Worm (Caenorhabditis elegans) whole organism, L4/young adult: ENCODE results near the gene abu-1.
A peak's percentile ranks its signal among the peaks of the same experiment; 100 is the strongest.

Experiments
- W03F9.2 ChIP-seq: fragments of 150-350 bp; optimal IDR thresholded peaks from 2 replicates; lab custom pipeline; 2014; ENCODE audit warnings: missing biosample characterization, missing genetic modification characterization
- dao-5 ChIP-seq: sonication (generic microtip); optimal IDR thresholded peaks from 2 replicates; lab custom pipeline; 2016; ENCODE audit warnings: missing genotype, missing genetic modification characterization, moderate library complexity, missing compliant biosample characterization
- him-1 ChIP-seq: sonication (generic microtip); optimal IDR thresholded peaks from 2 replicates; lab custom pipeline; 2016; ENCODE audit warnings: missing genotype, missing genetic modification reagents, missing genetic modification characterization, missing compliant biosample characterization

Gene abu-1

ce11 chrV:10381726-10382125 is at the start of gene abu-1:
Gene abu-1 (minus strand): TSS chrV:10381826.
- TF ChIP-seq dao-5 (tag; lab: Kevin White, UChicago) (no peak), him-1 (tag; lab: Kevin White, UChicago) (no peak), W03F9.2 (no peak)

DNA sequence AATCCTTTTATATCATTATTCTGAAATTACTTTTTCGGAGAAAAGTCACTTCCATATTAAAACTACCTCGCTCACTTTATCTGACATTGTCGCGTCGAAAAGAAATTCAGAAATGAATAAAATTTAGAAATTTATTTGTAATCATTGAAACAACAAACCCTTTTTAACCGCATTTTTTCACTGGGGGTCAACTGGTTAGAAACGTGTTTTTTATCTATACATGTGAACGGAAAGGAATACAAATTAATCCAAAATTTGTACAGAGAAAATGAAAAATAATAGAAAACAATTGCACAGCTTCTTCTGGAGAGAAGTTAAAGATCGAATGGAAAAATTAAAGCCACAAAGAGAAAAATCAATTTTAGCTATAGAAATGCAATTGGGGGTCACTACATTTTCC is 47.0 kb upstream of the abu-1 start, which contains the start of gene tag-314:
Gene tag-314 (minus strand): TSS at position 101 of the 400 bp plus-strand sequence.
- TF ChIP-seq dao-5 (tag; lab: Kevin White, UChicago) = no peak
- TF ChIP-seq W03F9.2 = no peak
- no peak for TF ChIP-seq him-1 (tag; lab: Kevin White, UChicago)

- peak; percentile 23 for TF ChIP-seq W03F9.2
- no peak for TF ChIP-seq dao-5 (tag; lab: Kevin White, UChicago)
These were observed 44.6 kb upstream of the abu-1 start, which contains the start of gene apc-10 for ce11 chrV:10426253-10426652. Gene apc-10 (minus strand): TSS chrV:10426353.

ce11 chrV:10425098-10425497 is 43.5 kb upstream of the abu-1 start, which contains the start of gene col-12:
Gene col-12 (minus strand): TSS chrV:10425198.
- no peak for TF ChIP-seq W03F9.2
- no peak for TF ChIP-seq him-1 (tag; lab: Kevin White, UChicago)
- no peak for TF ChIP-seq dao-5 (tag; lab: Kevin White, UChicago)

DNA sequence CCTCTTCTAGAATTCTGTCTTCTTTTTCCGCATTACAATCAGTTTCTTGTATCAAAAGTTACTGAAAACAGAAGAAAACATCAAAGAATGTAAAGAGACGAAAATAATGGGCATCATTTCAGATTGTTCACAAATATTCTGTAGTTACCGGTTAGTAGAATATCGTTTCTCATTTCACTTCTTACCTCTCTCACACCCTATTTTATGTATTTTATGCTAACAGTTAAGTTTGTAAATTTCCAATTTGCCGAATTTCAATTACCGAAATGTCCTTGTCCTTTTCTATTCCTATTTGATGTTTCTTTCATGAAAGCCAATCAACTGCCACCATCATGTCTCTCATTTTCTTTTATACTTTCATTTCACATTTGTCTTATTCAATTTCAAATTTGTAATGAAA is 41.9 kb upstream of the abu-1 start:
- TF ChIP-seq W03F9.2 = no peak
- TF ChIP-seq dao-5 (tag; lab: Kevin White, UChicago) = no peak
- TF ChIP-seq him-1 (tag; lab: Kevin White, UChicago) = no peak

- TF ChIP-seq him-1 (tag; lab: Kevin White, UChicago) (no peak), W03F9.2 (no peak), dao-5 (tag; lab: Kevin White, UChicago) (no peak)
These were observed 40.2 kb upstream of the abu-1 start, which contains the start of gene col-13 for ce11 chrV:10421802-10422201. Gene col-13 (minus strand): TSS chrV:10421902.

DNA sequence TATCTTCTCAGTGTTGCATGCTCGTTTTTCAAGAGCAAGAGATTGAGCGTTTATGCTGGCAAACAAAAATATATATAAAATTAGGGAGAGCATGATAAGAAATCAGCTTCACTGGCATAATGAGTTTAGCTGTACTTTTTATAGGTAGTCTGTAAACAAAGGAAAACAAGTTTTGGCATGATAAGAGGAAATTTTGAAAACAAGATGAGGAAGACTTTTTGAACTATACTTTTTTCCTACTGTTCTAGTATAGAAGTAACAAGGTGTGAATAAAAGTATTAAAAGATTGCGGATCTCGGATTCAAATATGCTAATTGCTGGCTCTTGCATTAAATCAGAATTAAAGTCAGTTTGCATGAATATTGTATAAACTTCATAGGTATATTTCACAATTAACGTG is 37.3 kb upstream of the abu-1 start, which contains the start of gene F15H10.5:
Gene F15H10.5 (minus strand): TSS at position 101 of the 400 bp plus-strand sequence.
- TF ChIP-seq W03F9.2 (no peak), dao-5 (tag; lab: Kevin White, UChicago) (no peak), him-1 (tag; lab: Kevin White, UChicago) (no peak)

DNA sequence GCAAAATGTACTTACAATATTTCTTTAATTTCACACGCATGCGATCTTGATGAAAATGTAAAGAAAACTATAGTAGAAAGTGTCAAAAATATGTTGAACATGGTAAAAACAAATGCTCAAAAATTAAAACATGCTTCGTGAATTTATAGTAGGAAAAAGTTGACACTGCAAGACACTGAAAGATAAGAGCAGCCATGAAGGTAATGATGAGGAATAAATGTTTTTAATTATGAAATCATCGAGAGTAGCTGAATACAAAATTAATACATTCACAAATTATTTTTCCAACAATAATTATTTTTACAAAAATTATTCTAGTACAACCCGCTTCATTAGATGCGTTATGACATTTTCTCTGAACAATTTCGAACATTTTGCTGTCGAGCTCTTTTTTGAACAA is 35.3 kb upstream of the abu-1 start, which contains the start of gene F15H10.10:
Gene F15H10.10 (minus strand): TSS at position 101 of the 400 bp plus-strand sequence.
- TF ChIP-seq W03F9.2 = no peak
- TF ChIP-seq him-1 (tag; lab: Kevin White, UChicago) = no peak
- TF ChIP-seq dao-5 (tag; lab: Kevin White, UChicago) = no peak

DNA sequence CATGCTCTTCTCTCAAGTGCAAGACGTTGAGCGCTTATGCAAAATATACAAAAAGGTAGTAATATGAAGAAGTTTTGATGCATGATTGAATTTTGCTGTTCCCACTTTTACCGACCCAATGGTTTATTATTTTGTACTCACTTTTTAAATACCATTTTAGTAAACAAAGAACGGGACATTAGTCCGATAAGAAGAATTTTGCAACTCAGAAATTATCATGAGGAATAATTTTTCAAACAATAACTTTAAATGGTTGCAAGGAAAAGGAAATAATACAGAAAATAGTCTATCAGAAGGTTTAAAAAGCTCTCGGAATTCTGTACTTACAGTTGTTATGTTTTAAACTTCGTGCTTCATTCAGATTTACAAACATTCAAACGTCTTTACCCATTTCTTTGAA is 33.0 kb upstream of the abu-1 start, which contains the start of gene F15H10.9:
Gene F15H10.9 (minus strand): TSS at position 101 of the 400 bp plus-strand sequence.
- TF ChIP-seq dao-5 (tag; lab: Kevin White, UChicago) (no peak), him-1 (tag; lab: Kevin White, UChicago) (no peak), W03F9.2 (no peak)

DNA sequence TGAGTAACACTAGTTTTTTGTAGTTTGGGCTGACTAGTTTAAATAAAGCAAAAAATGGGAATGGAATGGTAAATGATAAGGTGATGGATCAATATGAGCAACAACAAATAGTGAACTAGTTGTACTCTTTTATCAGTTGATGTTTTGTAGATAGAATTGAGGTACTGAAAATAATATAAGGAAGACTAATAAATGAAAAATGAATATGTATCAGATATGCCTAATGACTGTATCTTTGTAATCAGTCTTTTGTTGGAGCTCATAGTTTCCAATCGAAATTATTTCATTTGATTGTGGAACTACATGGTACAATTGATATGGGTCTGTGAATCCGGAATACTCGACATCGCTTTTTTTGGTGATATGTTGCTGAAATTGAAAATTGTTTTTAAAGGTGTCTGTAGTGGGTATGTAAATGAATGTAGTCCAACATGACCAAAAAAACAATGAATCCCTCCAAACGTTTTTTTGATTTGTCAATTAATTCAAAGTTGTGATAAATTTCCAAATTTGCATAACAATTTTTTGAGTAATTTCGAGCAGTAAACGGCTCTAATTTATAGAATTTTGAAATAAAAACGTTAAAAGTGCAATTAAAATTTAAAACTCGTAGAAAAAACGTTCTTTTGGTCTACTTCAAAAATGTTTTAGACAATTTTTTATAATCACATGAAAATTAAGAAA is 28.5 kb upstream of the abu-1 start, which contains the start of gene F15H10.12:
Gene F15H10.12 (minus strand): TSS at position 51 of the 684 bp plus-strand sequence.
- no peak for TF ChIP-seq W03F9.2
- no peak for TF ChIP-seq dao-5 (tag; lab: Kevin White, UChicago)
- TF ChIP-seq him-1 (tag; lab: Kevin White, UChicago) = no peak

DNA sequence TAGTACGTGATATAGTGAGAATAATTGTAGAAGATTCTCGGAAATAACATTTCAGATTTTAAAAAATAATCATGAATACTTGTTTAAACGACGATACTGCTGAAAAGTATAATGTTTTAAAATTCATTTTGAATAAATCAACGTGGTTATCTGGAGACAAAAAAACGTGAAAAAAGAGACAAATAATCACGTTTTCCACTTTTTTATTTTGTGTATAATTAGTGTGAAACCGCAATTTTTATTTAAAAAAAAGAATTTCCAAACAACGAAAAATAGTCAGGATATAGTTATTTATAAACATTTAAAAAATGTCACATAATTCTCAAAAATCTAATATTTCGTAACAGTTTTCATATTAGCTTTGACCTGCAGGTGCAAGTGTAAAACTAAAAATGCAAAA is 24.7 kb upstream of the abu-1 start, which contains the start of gene F15H10.7:
Gene F15H10.7 (minus strand): TSS at position 101 of the 400 bp plus-strand sequence.
- TF ChIP-seq W03F9.2 (no peak), dao-5 (tag; lab: Kevin White, UChicago) (no peak), him-1 (tag; lab: Kevin White, UChicago) (no peak)

DNA sequence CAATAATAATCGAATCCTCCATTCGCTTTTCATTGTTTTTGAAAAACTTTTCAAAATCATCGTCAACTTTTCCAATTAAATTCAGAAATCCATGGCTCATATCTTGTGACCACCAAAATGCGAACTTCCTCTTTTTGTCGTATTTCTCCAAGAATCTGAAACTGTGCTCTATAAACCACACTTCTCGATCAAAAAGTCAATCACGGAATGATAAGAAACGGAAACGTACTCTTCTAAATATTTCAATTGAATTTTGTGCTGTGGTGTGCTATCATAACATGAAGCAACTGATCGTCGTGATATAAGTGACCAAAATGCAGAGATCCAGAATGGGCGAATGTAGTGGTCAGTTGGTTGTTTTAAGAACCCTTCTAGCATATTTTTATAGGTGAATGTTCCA is 23.1 kb upstream of the abu-1 start:
- TF ChIP-seq W03F9.2 (no peak), dao-5 (tag; lab: Kevin White, UChicago) (no peak), him-1 (tag; lab: Kevin White, UChicago) (no peak)

DNA sequence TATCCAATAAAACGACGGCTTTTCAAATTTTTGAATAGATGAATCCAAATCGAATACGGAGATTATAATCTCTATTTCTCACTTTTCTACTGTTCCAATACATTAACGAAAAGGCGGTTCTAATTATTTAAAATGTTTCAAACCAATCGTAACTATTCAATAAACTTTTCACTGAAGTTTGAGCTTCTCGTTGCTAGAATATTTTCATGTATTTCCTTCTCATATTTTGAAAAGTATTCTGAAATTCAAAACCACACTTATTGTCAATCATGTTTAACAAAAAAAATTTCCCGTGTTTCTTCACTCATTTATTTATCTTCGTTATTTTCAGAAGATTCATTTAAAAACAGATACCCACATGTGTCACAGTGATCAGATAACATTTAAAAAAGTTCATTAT is 21.2 kb upstream of the abu-1 start, which contains the start of gene F15H10.8:
Gene F15H10.8 (minus strand): TSS at position 101 of the 400 bp plus-strand sequence.
- TF ChIP-seq dao-5 (tag; lab: Kevin White, UChicago) (no peak), him-1 (tag; lab: Kevin White, UChicago) (no peak), W03F9.2 (no peak)

DNA sequence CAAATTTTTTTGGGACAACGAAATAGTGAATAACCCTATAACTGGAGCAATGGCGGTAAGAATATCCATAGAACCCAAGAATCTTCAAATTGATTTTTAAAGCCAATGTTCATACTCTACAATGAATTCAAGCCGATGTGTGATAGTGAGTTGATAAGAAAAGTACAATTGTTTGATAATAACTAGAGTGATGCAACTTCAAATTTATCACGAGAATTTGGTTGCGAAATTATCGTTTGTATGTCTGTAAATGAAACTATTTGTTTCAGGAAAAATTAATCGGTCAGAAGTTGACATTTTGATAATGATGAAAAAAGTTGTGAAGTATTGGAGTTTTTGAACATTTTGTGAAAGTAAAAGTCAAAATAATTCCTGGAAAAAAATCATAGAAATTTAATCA is 17.7 kb upstream of the abu-1 start:
- TF ChIP-seq dao-5 (tag; lab: Kevin White, UChicago) (no peak), him-1 (tag; lab: Kevin White, UChicago) (no peak), W03F9.2 (no peak)
